Fruit fly (Drosophila melanogaster) whole organism, embryonic: Measurements from ENCODE around the gene plx.
A peak's percentile ranks its signal among the peaks of the same experiment; 100 is the strongest.

ENCODE experiments used
- ATbp ChIP-seq: fragments of 200-800 bp; sonication (Bioruptor generic); optimal IDR thresholded peaks from 2 replicates; lab custom pipeline; 2017; ENCODE audit warnings: missing biosample characterization, mild to moderate bottlenecking, missing genetic modification characterization, missing genetic modification reagents
- Atf-2 ChIP-seq: fragments of 200-800 bp; sonication (Bioruptor generic); optimal IDR thresholded peaks from 2 replicates; lab custom pipeline; 2016; ENCODE audit warnings: missing biosample characterization, missing genetic modification characterization
- Atf6 ChIP-seq: fragments of 200-800 bp; sonication (Bioruptor generic); IDR thresholded peaks from 2 replicates; pipeline ENCODE4 v1.3.6; 2022; ENCODE audit warnings: missing biosample characterization, missing genetic modification characterization
- CG11085 ChIP-seq: fragments of 200-800 bp; sonication (Bioruptor generic); IDR thresholded peaks from 2 replicates; pipeline ENCODE4 v1.3.6; 2022; ENCODE audit warnings: missing biosample characterization, missing genetic modification characterization
- CG15514 ChIP-seq: fragments of 200-800 bp; sonication (Bioruptor generic); optimal IDR thresholded peaks from 3 replicates; lab custom pipeline; 2017; ENCODE audit warnings: missing biosample characterization, missing genetic modification characterization, mild to moderate bottlenecking, moderate library complexity, missing genetic modification reagents
- CG17361 ChIP-seq: fragments of 200-800 bp; sonication (Bioruptor generic); IDR thresholded peaks from 3 replicates; pipeline ENCODE4 v1.3.6; 2022; ENCODE audit warnings: missing biosample characterization, missing genetic modification characterization
- CG18011 ChIP-seq: fragments of 200-800 bp; sonication (Bioruptor generic); optimal IDR thresholded peaks from 2 replicates; lab custom pipeline; 2017; ENCODE audit warnings: missing biosample characterization, missing genetic modification characterization, mild to moderate bottlenecking, moderate library complexity, missing genotype
- CG18619 ChIP-seq: fragments of 200-800 bp; sonication (Bioruptor generic); optimal IDR thresholded peaks from 3 replicates; lab custom pipeline; 2017; ENCODE audit warnings: missing biosample characterization, mild to moderate bottlenecking, missing genetic modification characterization
- CG2712 ChIP-seq: fragments of 200-800 bp; optimal IDR thresholded peaks from 3 replicates; lab custom pipeline; 2019; ENCODE audit warnings: missing biosample characterization, mild to moderate bottlenecking, missing genetic modification characterization, moderate library complexity
- CG31441 ChIP-seq: fragments of 200-800 bp; sonication (Bioruptor generic); IDR thresholded peaks from 2 replicates; pipeline ENCODE4 v1.3.6; 2022; ENCODE audit warnings: missing biosample characterization, missing genetic modification characterization
- CG5180 ChIP-seq: fragments of 200-800 bp; sonication (Bioruptor generic); optimal IDR thresholded peaks from 3 replicates; lab custom pipeline; 2017; ENCODE audit warnings: missing biosample characterization, missing genetic modification characterization, mild to moderate bottlenecking, moderate library complexity, missing genetic modification reagents
- CG7372 ChIP-seq: fragments of 200-800 bp; sonication (Bioruptor generic); IDR thresholded peaks from 2 replicates; pipeline ENCODE4 v1.3.6; 2022; ENCODE audit warnings: missing biosample characterization, missing genetic modification characterization
- CG7839 ChIP-seq: fragments of 200-800 bp; sonication (Bioruptor generic); optimal IDR thresholded peaks from 3 replicates; lab custom pipeline; 2018; ENCODE audit warnings: missing biosample characterization, mild to moderate bottlenecking, missing genetic modification characterization, moderate library complexity
- CG8359 ChIP-seq: fragments of 200-800 bp; sonication (Bioruptor generic); optimal IDR thresholded peaks from 2 replicates; lab custom pipeline; 2017; ENCODE audit warnings: missing biosample characterization, mild to moderate bottlenecking, missing genetic modification characterization, borderline replicate concordance
- CG8388 ChIP-seq: fragments of 200-800 bp; sonication (Bioruptor generic); optimal IDR thresholded peaks from 2 replicates; lab custom pipeline; 2019; ENCODE audit warnings: missing biosample characterization, mild to moderate bottlenecking, missing genetic modification characterization, moderate library complexity
- CG8944 ChIP-seq: fragments of 200-800 bp; sonication (Bioruptor generic); optimal IDR thresholded peaks from 3 replicates; lab custom pipeline; 2016; ENCODE audit warnings: missing biosample characterization, missing genetic modification characterization
- CG9609 ChIP-seq: fragments of 200-800 bp; sonication (Bioruptor generic); optimal IDR thresholded peaks from 3 replicates; lab custom pipeline; 2016; ENCODE audit warnings: missing biosample characterization, missing genetic modification characterization
- D19A ChIP-seq: fragments of 200-800 bp; optimal IDR thresholded peaks from 3 replicates; lab custom pipeline; 2019; ENCODE audit warnings: missing biosample characterization, mild to moderate bottlenecking, missing genetic modification characterization, moderate library complexity
- Dbx ChIP-seq: fragments of 200-800 bp; sonication (Bioruptor generic); IDR thresholded peaks from 3 replicates; pipeline ENCODE4 v1.3.6; 2022; ENCODE audit warnings: missing biosample characterization, missing genetic modification characterization
- Dek ChIP-seq: fragments of 200-800 bp; sonication (Bioruptor generic); optimal IDR thresholded peaks from 3 replicates; lab custom pipeline; 2019; ENCODE audit warnings: missing biosample characterization, mild to moderate bottlenecking, missing genetic modification characterization, moderate library complexity
- Dref ChIP-seq: fragments of 200-800 bp; sonication (Bioruptor generic); IDR thresholded peaks from 2 replicates; pipeline ENCODE4 v1.3.6; 2022; ENCODE audit warnings: missing biosample characterization, missing genetic modification characterization
- ERR ChIP-seq: fragments of 200-800 bp; sonication (Bioruptor generic); optimal IDR thresholded peaks from 2 replicates; lab custom pipeline; 2016; ENCODE audit warnings: missing biosample characterization, missing genetic modification characterization
- Eip74EF ChIP-seq, 2 experiments: fragments of 200-800 bp in 1 of 2; fragments of >200 bp in 1 of 2; sonication (Bioruptor generic) in 1 of 2; optimal IDR thresholded peaks; 2 replicates each; lab custom pipeline; 2017 to 2019; ENCODE audit warnings: missing biosample characterization in 2 of 2, missing genetic modification characterization in 2 of 2, mild to moderate bottlenecking in 1 of 2, moderate library complexity in 1 of 2
- Fer3 ChIP-seq: fragments of 200-800 bp; sonication (Bioruptor generic); optimal IDR thresholded peaks from 2 replicates; lab custom pipeline; 2018; ENCODE audit warnings: missing biosample characterization, mild to moderate bottlenecking, missing genetic modification characterization, moderate library complexity
- GATAe ChIP-seq: fragments of 200-800 bp; sonication (Bioruptor generic); conservative IDR thresholded peaks from 2 replicates; pipeline ENCODE4 v1.3.6; 2022; ENCODE audit warnings: missing biosample characterization, missing genetic modification characterization
- MTF-1 ChIP-seq: fragments of 200-800 bp; sonication (Bioruptor generic); optimal IDR thresholded peaks from 2 replicates; lab custom pipeline; 2018; ENCODE audit warnings: missing biosample characterization, mild to moderate bottlenecking, missing genetic modification characterization, borderline replicate concordance
- Meics ChIP-seq: fragments of 200-800 bp; sonication (Bioruptor generic); optimal IDR thresholded peaks from 2 replicates; lab custom pipeline; 2017; ENCODE audit warnings: missing biosample characterization, mild to moderate bottlenecking, missing genetic modification characterization
- Opbp ChIP-seq: fragments of 200-800 bp; sonication (Bioruptor generic); IDR thresholded peaks from 3 replicates; pipeline ENCODE4 v1.3.6; 2022; ENCODE audit warnings: missing biosample characterization, missing genetic modification characterization; ENCODE audit not compliant: partially characterized antibody
- Rx ChIP-seq: fragments of 200-800 bp; sonication (Bioruptor generic); IDR thresholded peaks from 2 replicates; pipeline ENCODE4 v1.3.6; 2022; ENCODE audit warnings: missing biosample characterization, missing genetic modification characterization
- Vsx1 ChIP-seq: fragments of 200-800 bp; sonication (Bioruptor generic); optimal IDR thresholded peaks from 2 replicates; lab custom pipeline; 2017; ENCODE audit warnings: missing biosample characterization, mild to moderate bottlenecking, missing genetic modification characterization, missing genetic modification reagents
- al ChIP-seq: fragments of 200-800 bp; sonication (Bioruptor generic); IDR thresholded peaks from 2 replicates; pipeline ENCODE4 v1.3.6; 2022; ENCODE audit warnings: missing biosample characterization, missing genetic modification characterization
- bsh ChIP-seq, 2 experiments: fragments of 200-800 bp; sonication (Bioruptor generic); optimal IDR thresholded peaks; 2 replicates each; lab custom pipeline; 2017 to 2018; ENCODE audit warnings: mild to moderate bottlenecking in 2 of 2, missing biosample characterization in 2 of 2, missing genetic modification characterization in 2 of 2, moderate library complexity in 1 of 2
- dysf ChIP-seq: fragments of 200-800 bp; sonication (Bioruptor generic); IDR thresholded peaks from 3 replicates; pipeline ENCODE4 v1.3.6; 2022; ENCODE audit warnings: missing biosample characterization, missing genetic modification characterization
- eve ChIP-seq, 2 experiments: fragments of >200 bp; optimal IDR thresholded peaks; 2 replicates each; lab custom pipeline; 2017; ENCODE audit warnings: missing biosample characterization in 2 of 2, missing genetic modification characterization in 2 of 2
- ewg ChIP-seq: fragments of 200-800 bp; sonication (Bioruptor generic); optimal IDR thresholded peaks from 3 replicates; lab custom pipeline; 2017; ENCODE audit warnings: mild to moderate bottlenecking, missing biosample characterization, missing genetic modification reagents, missing genetic modification characterization
- fd3F ChIP-seq: fragments of 200-800 bp; sonication (Bioruptor generic); optimal IDR thresholded peaks from 2 replicates; lab custom pipeline; 2018; ENCODE audit warnings: missing biosample characterization, mild to moderate bottlenecking, missing genetic modification characterization, moderate library complexity
- ftz-f1 ChIP-seq: fragments of 200-800 bp; sonication (Bioruptor generic); optimal IDR thresholded peaks from 2 replicates; lab custom pipeline; 2016; ENCODE audit warnings: missing biosample characterization, missing genetic modification characterization
- kay ChIP-seq: fragments of 200-800 bp; sonication (Bioruptor generic); optimal IDR thresholded peaks from 2 replicates; lab custom pipeline; 2016; ENCODE audit warnings: missing biosample characterization, missing genetic modification characterization
- lab ChIP-seq: fragments of 200-800 bp; sonication (Bioruptor generic); optimal IDR thresholded peaks from 3 replicates; lab custom pipeline; 2017; ENCODE audit warnings: missing biosample characterization, missing genetic modification characterization, mild to moderate bottlenecking, moderate library complexity, missing genetic modification reagents
- lmd ChIP-seq: fragments of 200-800 bp; sonication (Bioruptor generic); IDR thresholded peaks from 2 replicates; pipeline ENCODE4 v1.3.6; 2022; ENCODE audit warnings: missing biosample characterization, missing genetic modification characterization
- mam ChIP-seq: fragments of 200-800 bp; sonication (Bioruptor generic); optimal IDR thresholded peaks from 3 replicates; lab custom pipeline; 2016; ENCODE audit warnings: missing biosample characterization, missing genetic modification characterization
- oc ChIP-seq: fragments of 200-800 bp; sonication (Bioruptor generic); optimal IDR thresholded peaks from 2 replicates; lab custom pipeline; 2018; ENCODE audit warnings: missing biosample characterization, mild to moderate bottlenecking, missing genetic modification characterization, moderate library complexity
- pnt ChIP-seq: fragments of 200-800 bp; sonication (Bioruptor generic); optimal IDR thresholded peaks from 3 replicates; lab custom pipeline; 2016; ENCODE audit warnings: missing biosample characterization, missing genetic modification characterization
- pum ChIP-seq: fragments of 200-800 bp; sonication (Bioruptor generic); optimal IDR thresholded peaks from 2 replicates; lab custom pipeline; 2016; ENCODE audit warnings: missing biosample characterization, missing genetic modification characterization
- run ChIP-seq: fragments of 200-800 bp; sonication (Bioruptor generic); optimal IDR thresholded peaks from 3 replicates; lab custom pipeline; 2018; ENCODE audit warnings: missing biosample characterization, mild to moderate bottlenecking, missing genetic modification characterization
- sna ChIP-seq: fragments of 200-800 bp; sonication (Bioruptor generic); IDR thresholded peaks from 2 replicates; pipeline ENCODE4 v1.3.6; 2022; ENCODE audit warnings: missing biosample characterization, missing genetic modification characterization; ENCODE audit not compliant: partially characterized antibody
- sqz ChIP-seq: fragments of 200-800 bp; sonication (Bioruptor generic); optimal IDR thresholded peaks from 3 replicates; lab custom pipeline; 2018; ENCODE audit warnings: missing biosample characterization, mild to moderate bottlenecking, missing genetic modification characterization
- sug ChIP-seq: fragments of 200-800 bp; optimal IDR thresholded peaks from 2 replicates; lab custom pipeline; 2019; ENCODE audit warnings: missing biosample characterization, mild to moderate bottlenecking, missing genetic modification characterization, moderate library complexity

plx gene

DNA sequence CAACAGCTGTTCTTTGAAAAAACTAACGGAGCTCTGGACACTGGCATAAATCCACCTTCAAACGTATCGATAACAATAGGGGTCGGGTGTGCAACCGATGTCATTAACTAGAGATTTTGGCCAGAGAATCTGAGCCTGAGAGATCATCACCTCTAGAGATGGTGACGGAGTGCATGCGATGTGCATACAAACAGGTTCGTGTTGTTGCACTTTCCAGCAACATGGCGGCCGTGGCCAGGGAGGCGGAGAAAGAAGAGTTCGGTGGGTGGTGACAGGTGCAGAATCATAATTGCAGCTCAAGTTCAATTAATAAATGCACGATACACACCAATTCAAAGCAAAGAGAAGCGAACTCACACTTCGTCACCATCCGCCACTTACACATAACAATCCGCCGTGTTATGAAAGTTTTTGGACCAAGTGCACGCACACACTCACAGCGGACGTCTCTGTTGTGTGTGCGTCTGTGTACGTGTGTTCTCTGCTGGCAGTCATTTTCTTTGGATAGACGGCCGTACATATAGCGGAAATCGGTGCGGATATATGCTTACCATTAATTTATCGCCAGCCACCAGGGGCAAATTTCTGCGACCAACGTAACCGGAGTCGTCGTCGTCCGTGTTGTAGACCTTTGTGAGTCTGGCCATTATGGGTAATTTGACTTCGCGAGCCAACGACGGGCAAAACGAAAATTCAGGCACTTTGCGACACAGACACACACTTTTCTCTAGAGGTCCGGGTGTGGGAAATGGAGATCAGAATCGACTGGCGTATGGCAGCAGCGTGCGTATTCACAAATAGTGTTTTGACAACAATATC is 26.5 kb upstream of the plx start (continued):
- TF ChIP-seq Rx (GFP tag; lab: Robert Waterston, UW) (no peak), CG9609 (GFP tag; lab: Kevin White, UChicago) (no peak), Vsx1 (GFP tag; lab: Kevin White, UChicago) (no peak), lab (GFP tag; lab: Kevin White, UChicago) (no peak), al (no peak), Dref (GFP tag; lab: Robert Waterston, UW) (no peak), Opbp (GFP tag; lab: Robert Waterston, UW) (0 out of 3 replicates have a peak, but pooled peaks have one; percentile 25), Fer3 (tag; lab: Kevin White, UChicago) (no peak), oc (tag; lab: Kevin White, UChicago) (no peak), CG18619 (no peak), CG7839 (no peak), MTF-1 (GFP tag; lab: Kevin White, UChicago) (no peak), CG2712 (tag; lab: Kevin White, UChicago) (no peak), CG18011 (GFP tag; lab: Kevin White, UChicago) (peak; percentile 2), CG7372 (GFP tag; lab: Robert Waterston, UW) (no peak), kay (GFP tag; lab: Kevin White, UChicago) (no peak), sna (GFP tag; lab: Robert Waterston, UW) (peak; percentile 40; the same call in 1 of the 2 replicates), ERR (GFP tag; lab: Kevin White, UChicago) (peak; percentile 1), lmd (GFP tag; lab: Robert Waterston, UW) (0 out of 2 replicates have a peak, but pooled peaks have one; percentile 4), D19A (tag; lab: Kevin White, UChicago) (no peak), mam (GFP tag; lab: Kevin White, UChicago) (no peak), sqz (GFP tag; lab: Kevin White, UChicago) (no peak), CG15514 (no peak), pnt (GFP tag; lab: Kevin White, UChicago) (no peak), Meics (GFP tag; lab: Kevin White, UChicago) (peak; percentile 49), CG8944 (GFP tag; lab: Kevin White, UChicago) (no peak), Eip74EF (GFP tag; optimal IDR thresholded peaks at IDR 0.05; lab: Kevin White, UChicago) (peak in 1 of 2 experiments; percentile 15), ATbp (GFP tag; lab: Kevin White, UChicago) (no peak), CG11085 (GFP tag; lab: Robert Waterston, UW) (no peak), CG8388 (no peak), dysf (GFP tag; lab: Robert Waterston, UW) (peak; percentile 43; the same call in 1 of the 3 replicates), fd3F (GFP tag; lab: Kevin White, UChicago) (no peak), GATAe (GFP tag; lab: Robert Waterston, UW) (no peak), ftz-f1 (GFP tag; lab: Kevin White, UChicago) (no peak), CG8359 (GFP tag; lab: Kevin White, UChicago) (no peak), run (no peak), pum (GFP tag; lab: Kevin White, UChicago) (no peak), Atf-2 (GFP tag; lab: Kevin White, UChicago) (no peak), sug (tag; lab: Kevin White, UChicago) (no peak), Atf6 (no peak), ewg (GFP tag; lab: Kevin White, UChicago) (no peak), CG17361 (GFP tag; lab: Robert Waterston, UW) (0 out of 3 replicates have a peak, but pooled peaks have one; percentile 16), Dbx (GFP tag; lab: Robert Waterston, UW) (no peak), eve (GFP tag; optimal IDR thresholded peaks at IDR 0.05; lab: Kevin White, UChicago) (no peak), CG5180 (no peak), CG31441 (no peak), Dek (tag; lab: Kevin White, UChicago) (no peak), bsh (GFP tag; optimal IDR thresholded peaks at IDR 0.05; lab: Kevin White, UChicago) (no peak)
